Worm (Caenorhabditis elegans): Measurements from ENCODE around the gene erd-2.2.

Gene erd-2.2

DNA sequence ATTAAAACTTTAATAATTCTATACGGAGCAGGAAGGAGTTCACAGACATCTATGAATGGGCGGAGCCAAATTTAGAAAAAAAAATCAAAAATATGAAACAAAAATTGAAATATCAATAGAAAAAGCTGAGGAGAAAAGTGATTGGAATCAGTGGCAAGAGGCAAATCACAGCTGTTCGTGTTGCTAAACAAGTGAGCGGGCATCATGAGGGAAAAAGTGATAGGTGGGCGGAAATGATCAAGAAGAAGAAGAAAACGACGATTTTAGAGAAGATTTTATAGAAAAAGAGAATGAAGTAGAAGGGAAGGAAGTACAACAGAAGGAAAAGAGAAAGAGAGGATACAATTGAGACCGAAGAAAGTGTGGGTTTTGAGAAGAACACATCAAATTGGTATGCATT is 8.2 kb upstream of the erd-2.2 start:
- peak in 1 of 2 experiments; percentile 15 for TF ChIP-seq lsy-2 (tag; optimal IDR thresholded peaks at IDR 0.05)
- no peak for TF ChIP-seq nhr-12 (tag; optimal IDR thresholded peaks at IDR 0.05)
- peak; percentile 23 for TF ChIP-seq unc-55 (GFP tag; optimal IDR thresholded peaks at IDR 0.05)
- TF ChIP-seq F13H6.1 (tag; optimal IDR thresholded peaks at IDR 0.05), result peak; percentile 12
- no peak for TF ChIP-seq sma-9 (GFP tag; optimal IDR thresholded peaks at IDR 0.05)
- no peak for TF ChIP-seq sma-9 (tag; optimal IDR thresholded peaks at IDR 0.05)
- peak; percentile 7 for TF ChIP-seq nhr-129 (tag; optimal IDR thresholded peaks at IDR 0.05)

DNA sequence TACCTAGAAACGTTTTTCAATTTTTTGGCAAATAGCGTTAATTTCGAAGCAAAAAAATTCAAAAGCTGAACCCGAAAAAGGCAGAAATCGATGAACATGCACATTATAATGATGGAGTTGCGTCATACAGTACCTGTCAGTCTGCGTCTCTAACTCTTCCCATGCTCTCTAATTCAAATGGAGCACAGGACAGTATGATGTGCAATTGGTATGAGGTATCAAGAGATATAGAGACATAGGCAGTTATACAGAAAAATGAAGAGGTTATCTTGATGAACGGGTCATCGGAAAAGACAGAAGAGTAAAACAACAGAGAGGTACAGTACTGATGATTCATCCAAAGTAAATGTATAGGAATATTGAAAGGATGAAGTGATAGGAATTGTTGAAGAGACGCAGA is 6.1 kb upstream of the erd-2.2 start:
- no peak for TF ChIP-seq C34F6.9 (tag; optimal IDR thresholded peaks at IDR 0.05)
- no peak for TF ChIP-seq nhr-21 (tag; optimal IDR thresholded peaks at IDR 0.05)
- TF ChIP-seq nhr-129 (tag; optimal IDR thresholded peaks at IDR 0.05), result peak; percentile 77
- no peak for TF ChIP-seq nhr-10 (tag; optimal IDR thresholded peaks at IDR 0.05)
- no peak for TF ChIP-seq gmeb-1 (tag; optimal IDR thresholded peaks at IDR 0.05)
- no peak for TF ChIP-seq crh-2 (tag; optimal IDR thresholded peaks at IDR 0.05)
- TF ChIP-seq nhr-77 (tag; optimal IDR thresholded peaks at IDR 0.05), result no peak
- peak; percentile 69 for TF ChIP-seq fos-1 (tag; optimal IDR thresholded peaks at IDR 0.05)
- TF ChIP-seq unc-39 (tag; optimal IDR thresholded peaks at IDR 0.05), result no peak
- TF ChIP-seq R02D3.7 (tag; optimal IDR thresholded peaks at IDR 0.05), result no peak
- no peak for TF ChIP-seq egl-27 (tag; optimal IDR thresholded peaks at IDR 0.05)
- no peak for TF ChIP-seq mbf-1 (tag; optimal IDR thresholded peaks at IDR 0.05)
- TF ChIP-seq alr-1 (tag; optimal IDR thresholded peaks at IDR 0.05), result no peak

DNA sequence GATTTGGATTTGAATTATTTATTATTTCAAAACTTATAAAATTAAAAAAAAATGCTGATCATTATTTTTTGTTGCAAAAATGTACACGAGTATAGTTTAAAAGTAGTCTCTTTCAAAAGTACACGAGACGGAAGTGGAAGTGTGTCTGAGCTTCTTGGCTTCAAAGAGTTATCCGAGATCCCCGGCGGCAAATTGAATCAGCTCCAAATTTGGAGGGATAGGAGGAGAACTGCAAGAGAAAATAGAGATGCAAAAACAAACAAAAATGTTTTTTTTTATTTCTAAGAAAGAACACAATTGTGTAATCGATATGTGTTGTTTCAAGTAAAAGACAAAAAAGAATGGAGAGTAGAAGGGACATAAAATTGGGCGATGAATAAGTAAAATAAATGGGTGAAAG is 4.3 kb upstream of the erd-2.2 start:
- TF ChIP-seq ceh-82 (tag; optimal IDR thresholded peaks at IDR 0.05), result no peak
- no peak for TF ChIP-seq nhr-6 (tag; optimal IDR thresholded peaks at IDR 0.05)
- TF ChIP-seq Y55F3AM.14 (GFP tag; optimal IDR thresholded peaks at IDR 0.05), result no peak
- no peak for TF ChIP-seq R02D3.7 (tag; optimal IDR thresholded peaks at IDR 0.05)
- TF ChIP-seq C34F6.9 (tag; optimal IDR thresholded peaks at IDR 0.05), result no peak
- no peak for TF ChIP-seq peb-1 (tag; optimal IDR thresholded peaks at IDR 0.05)
- no peak for TF ChIP-seq crh-2 (tag; optimal IDR thresholded peaks at IDR 0.05)
- TF ChIP-seq nhr-77 (tag; optimal IDR thresholded peaks at IDR 0.05), result no peak
- TF ChIP-seq ztf-4 (tag; optimal IDR thresholded peaks at IDR 0.05), result no peak
- no peak for TF ChIP-seq lin-11 (tag; optimal IDR thresholded peaks at IDR 0.05)
- TF ChIP-seq nhr-11 (tag; optimal IDR thresholded peaks at IDR 0.05), result no peak
- no peak for TF ChIP-seq mdl-1 (tag; optimal IDR thresholded peaks at IDR 0.05)
- no peak for TF ChIP-seq F13H6.1 (tag; optimal IDR thresholded peaks at IDR 0.05)
- TF ChIP-seq aly-2 (tag; optimal IDR thresholded peaks at IDR 0.05), result no peak
- TF ChIP-seq mbf-1 (tag; optimal IDR thresholded peaks at IDR 0.05), result no peak
- TF ChIP-seq fos-1 (tag; optimal IDR thresholded peaks at IDR 0.05), result no peak
- no peak for TF ChIP-seq unc-39 (tag; optimal IDR thresholded peaks at IDR 0.05)
- no peak for TF ChIP-seq nhr-23 (tag; optimal IDR thresholded peaks at IDR 0.05)
- no peak for TF ChIP-seq mab-5 (tag; optimal IDR thresholded peaks at IDR 0.05)
- no peak for TF ChIP-seq egl-27 (tag; optimal IDR thresholded peaks at IDR 0.05)

DNA sequence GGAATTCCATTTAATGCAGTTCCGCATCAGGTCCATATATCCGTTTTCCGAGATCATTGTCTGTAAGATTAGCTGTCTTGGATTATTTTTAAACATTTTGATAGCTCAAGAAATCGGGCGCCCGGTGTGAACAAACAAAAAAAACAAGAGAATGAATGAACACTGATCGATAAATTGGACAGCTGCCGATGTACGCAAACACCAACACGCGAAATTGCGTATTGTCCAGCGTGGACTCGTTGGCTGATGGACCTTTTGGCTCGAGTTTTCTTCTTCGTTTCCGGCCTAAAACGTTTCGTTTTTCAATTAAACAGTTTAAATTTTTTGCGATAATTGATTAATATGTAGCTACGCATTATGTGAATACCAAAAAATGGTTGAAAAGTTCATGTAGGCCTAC is 790 bp upstream of the erd-2.2 start, which contains the start of gene dpff-1:
Gene dpff-1, minus strand, starts transcription at position 288 of the 400 bp plus-strand sequence.
- no peak for TF ChIP-seq lin-11 (tag; optimal IDR thresholded peaks at IDR 0.05)
- peak; percentile 37 for TF ChIP-seq C34F6.9 (tag; optimal IDR thresholded peaks at IDR 0.05)
- TF ChIP-seq ama-1 (optimal IDR thresholded peaks at IDR 0.05), result peak; percentile 21
- TF ChIP-seq nhr-77 (tag; optimal IDR thresholded peaks at IDR 0.05), result no peak
- peak in 1 of 2 experiments; percentile 44 for TF ChIP-seq lsy-2 (tag; optimal IDR thresholded peaks at IDR 0.05)
- TF ChIP-seq alr-1 (tag; optimal IDR thresholded peaks at IDR 0.05), result no peak
- TF ChIP-seq unc-55 (GFP tag; optimal IDR thresholded peaks at IDR 0.05), result peak; percentile 39
- TF ChIP-seq F13H6.1 (tag; optimal IDR thresholded peaks at IDR 0.05), result peak; percentile 34
- TF ChIP-seq gmeb-1 (tag; optimal IDR thresholded peaks at IDR 0.05), result peak; percentile 5
- TF ChIP-seq nhr-129 (tag; optimal IDR thresholded peaks at IDR 0.05), result peak; percentile 39
- TF ChIP-seq ztf-11 (tag; optimal IDR thresholded peaks at IDR 0.05), result no peak
- TF ChIP-seq crh-2 (tag; optimal IDR thresholded peaks at IDR 0.05), result peak; percentile 3

DNA sequence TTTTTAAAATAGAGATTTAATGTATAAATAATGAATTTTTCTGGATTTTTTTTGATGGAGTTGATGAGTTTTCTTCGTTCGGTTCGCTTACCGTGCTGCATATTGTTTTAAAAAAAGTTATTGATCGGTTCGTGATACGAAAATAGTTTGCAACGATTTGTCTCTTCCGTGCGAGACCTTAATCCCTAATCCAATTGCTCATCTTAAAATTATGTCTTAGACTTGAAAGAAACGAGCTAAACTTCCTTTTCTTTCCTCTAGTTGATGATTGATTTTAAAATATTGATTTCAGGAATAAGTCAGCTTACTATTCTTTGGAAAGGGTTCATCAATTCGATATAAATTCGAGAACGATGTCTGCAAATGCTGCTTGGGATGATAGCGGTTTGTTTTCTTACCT is 1.6 kb downstream of the erd-2.2 start, which contains the start of gene C28H8.3:
Gene C28H8.3, plus strand, starts transcription at position 293 of the 400 bp plus-strand sequence.
- TF ChIP-seq nhr-21 (tag; optimal IDR thresholded peaks at IDR 0.05) (no peak), dmd-4 (tag; optimal IDR thresholded peaks at IDR 0.05) (no peak), zag-1 (tag; optimal IDR thresholded peaks at IDR 0.05) (no peak), alr-1 (tag; optimal IDR thresholded peaks at IDR 0.05) (no peak)
